Fruit fly (Drosophila melanogaster) whole organism, wandering third instar larva: ENCODE results near the gene hid.

Source experiments
- Abd-B ChIP-seq: fragments of >200 bp; optimal IDR thresholded peaks from 2 replicates; lab custom pipeline; 2017; ENCODE audit warnings: missing biosample characterization, missing genetic modification characterization
- CG32264 ChIP-seq: fragments of 200-800 bp; sonication (Bioruptor generic); optimal IDR thresholded peaks from 2 replicates; lab custom pipeline; 2016; ENCODE audit warnings: missing biosample characterization, missing genetic modification characterization
- CG9705 ChIP-seq: fragments of 200-800 bp; sonication (Bioruptor generic); optimal IDR thresholded peaks from 2 replicates; lab custom pipeline; 2018; ENCODE audit warnings: missing biosample characterization, mild to moderate bottlenecking, missing genetic modification characterization
- CrebA ChIP-seq: fragments of 200-800 bp; sonication (Bioruptor generic); optimal IDR thresholded peaks from 2 replicates; lab custom pipeline; 2016; ENCODE audit warnings: missing biosample characterization, mild to moderate bottlenecking, missing genetic modification characterization, borderline replicate concordance
- Dfd ChIP-seq: fragments of >200 bp; optimal IDR thresholded peaks from 2 replicates; lab custom pipeline; 2017; ENCODE audit warnings: missing biosample characterization, missing genetic modification characterization
- Dif ChIP-seq: fragments of 200-275, 200-300 bp; sonication (Bioruptor generic); optimal IDR thresholded peaks from 2 replicates; lab custom pipeline; 2018; ENCODE audit warnings: missing biosample characterization, missing genetic modification characterization; ENCODE audit not compliant: partially characterized antibody
- GATAd ChIP-seq: sonication (Bioruptor generic); optimal IDR thresholded peaks from 2 replicates; lab custom pipeline; 2016; ENCODE audit warnings: missing biosample characterization, missing genetic modification characterization
- HLH106 ChIP-seq: fragments of 200-800 bp; optimal IDR thresholded peaks from 3 replicates; lab custom pipeline; 2019; ENCODE audit warnings: missing biosample characterization, mild to moderate bottlenecking, missing genetic modification characterization, moderate library complexity
- Hnf4 ChIP-seq: fragments of 200-800 bp; sonication (Bioruptor generic); optimal IDR thresholded peaks from 2 replicates; lab custom pipeline; 2016; ENCODE audit warnings: missing biosample characterization, mild to moderate bottlenecking, missing genetic modification characterization
- Hr78 ChIP-seq: fragments of >200 bp; optimal IDR thresholded peaks from 2 replicates; lab custom pipeline; 2017; ENCODE audit warnings: missing biosample characterization, missing genetic modification characterization
- Hr83 ChIP-seq: fragments of 200-300 bp; sonication (Bioruptor generic); optimal IDR thresholded peaks from 2 replicates; lab custom pipeline; 2016; ENCODE audit warnings: missing biosample characterization, mild to moderate bottlenecking, missing genetic modification characterization, moderate library complexity; ENCODE audit not compliant: poor library complexity, severe bottlenecking
- Jra ChIP-seq: sonication (Bioruptor generic); optimal IDR thresholded peaks from 2 replicates; lab custom pipeline; 2016; ENCODE audit warnings: missing biosample characterization, missing genetic modification characterization
- Mio ChIP-seq: sonication (Bioruptor generic); optimal IDR thresholded peaks from 2 replicates; lab custom pipeline; 2016; ENCODE audit warnings: missing biosample characterization, missing genetic modification characterization
- Myc ChIP-seq: fragments of >200 bp; optimal IDR thresholded peaks from 2 replicates; lab custom pipeline; 2017
- N ChIP-seq: fragments of >200 bp; optimal IDR thresholded peaks from 2 replicates; lab custom pipeline; 2018; ENCODE audit warnings: missing biosample characterization, missing external identifiers, missing genetic modification characterization
- OdsH ChIP-seq: fragments of 200-800 bp; sonication (Bioruptor generic); optimal IDR thresholded peaks from 2 replicates; lab custom pipeline; 2016; ENCODE audit warnings: missing biosample characterization, mild to moderate bottlenecking, missing genetic modification characterization
- Rel ChIP-seq, 2 experiments: fragments of 200-800 bp; sonication (Bioruptor generic) in 1 of 2; optimal IDR thresholded peaks; 2 replicates in 1 of 2; 3 replicates in 1 of 2; lab custom pipeline; 2016 to 2019; ENCODE audit warnings: mild to moderate bottlenecking in 2 of 2, missing biosample characterization in 2 of 2, missing genetic modification characterization in 2 of 2, moderate library complexity in 1 of 2
- Sp1 ChIP-seq: fragments of 200-800 bp; sonication (Bioruptor generic); optimal IDR thresholded peaks from 3 replicates; lab custom pipeline; 2019; ENCODE audit warnings: missing biosample characterization, mild to moderate bottlenecking, missing genetic modification characterization, moderate library complexity
- Vsx2 ChIP-seq: fragments of 200-300, 225-300 bp; sonication (Bioruptor generic); optimal IDR thresholded peaks from 2 replicates; lab custom pipeline; 2018; ENCODE audit warnings: missing biosample characterization, missing genetic modification characterization; ENCODE audit not compliant: partially characterized antibody
- br ChIP-seq: fragments of 200-800 bp; sonication (Bioruptor generic); optimal IDR thresholded peaks from 2 replicates; lab custom pipeline; 2016; ENCODE audit warnings: missing biosample characterization, missing genetic modification characterization
- brk ChIP-seq: fragments of 200-800 bp; sonication (Bioruptor generic); optimal IDR thresholded peaks from 2 replicates; lab custom pipeline; 2016; ENCODE audit warnings: missing biosample characterization, mild to moderate bottlenecking, missing genetic modification characterization
- dl ChIP-seq, 2 experiments: fragments of 175-275, 200-275 bp in 1 of 2; fragments of 200-275 bp in 1 of 2; sonication (Bioruptor generic); optimal IDR thresholded peaks; lab custom pipeline; 2018; ENCODE audit warnings: mild to moderate bottlenecking in 2 of 2, missing biosample characterization in 2 of 2, missing genetic modification characterization in 2 of 2, moderate library complexity in 2 of 2; ENCODE audit not compliant: partially characterized antibody in 2 of 2, insufficient read depth in 1 of 2
- dmrt93B ChIP-seq: fragments of 200-800 bp; sonication (Bioruptor generic); optimal IDR thresholded peaks from 2 replicates; lab custom pipeline; 2018; ENCODE audit warnings: missing biosample characterization, mild to moderate bottlenecking, missing genetic modification characterization
- dsf ChIP-seq: sonication (Bioruptor generic); optimal IDR thresholded peaks from 2 replicates; lab custom pipeline; 2016; ENCODE audit warnings: missing biosample characterization, missing genetic modification characterization, borderline replicate concordance
- ey ChIP-seq: fragments of 200-800 bp; sonication (Bioruptor generic); optimal IDR thresholded peaks from 2 replicates; lab custom pipeline; 2016; ENCODE audit warnings: missing biosample characterization, missing genetic modification characterization
- foxo ChIP-seq, 2 experiments: fragments of 200-800 bp; sonication (Bioruptor generic); optimal IDR thresholded peaks; 2 replicates in 1 of 2; 3 replicates in 1 of 2; lab custom pipeline; 2016 to 2017; ENCODE audit warnings: missing biosample characterization in 2 of 2, missing genetic modification characterization in 2 of 2
- fru ChIP-seq: fragments of 200-800 bp; sonication (Bioruptor generic); optimal IDR thresholded peaks from 3 replicates; lab custom pipeline; 2016; ENCODE audit warnings: missing biosample characterization, mild to moderate bottlenecking, missing genetic modification characterization
- h ChIP-seq: fragments of 200-800 bp; sonication (Bioruptor generic); optimal IDR thresholded peaks from 3 replicates; lab custom pipeline; 2016; ENCODE audit warnings: missing biosample characterization, mild to moderate bottlenecking, missing genetic modification characterization
- jim ChIP-seq: fragments of 175-275, 200-325 bp; sonication (Bioruptor generic); optimal IDR thresholded peaks from 2 replicates; lab custom pipeline; 2016; ENCODE audit warnings: missing biosample characterization, mild to moderate bottlenecking, missing genetic modification characterization
- lola ChIP-seq: fragments of >200 bp; optimal IDR thresholded peaks from 2 replicates; lab custom pipeline; 2017; ENCODE audit warnings: missing biosample characterization, missing genetic modification characterization
- pan ChIP-seq: fragments of >200 bp; optimal IDR thresholded peaks from 2 replicates; lab custom pipeline; 2017
- psq ChIP-seq: fragments of 200-800 bp; sonication (Bioruptor generic); optimal IDR thresholded peaks from 3 replicates; lab custom pipeline; 2017; ENCODE audit warnings: missing biosample characterization, mild to moderate bottlenecking, missing genetic modification characterization, moderate library complexity
- rgr ChIP-seq: fragments of 200-800 bp; sonication (Bioruptor generic); optimal IDR thresholded peaks from 3 replicates; lab custom pipeline; 2016; ENCODE audit warnings: missing biosample characterization, mild to moderate bottlenecking, missing genetic modification characterization
- sage ChIP-seq: fragments of 200-800 bp; sonication (Bioruptor generic); optimal IDR thresholded peaks from 2 replicates; lab custom pipeline; 2016; ENCODE audit warnings: missing biosample characterization, mild to moderate bottlenecking, missing genetic modification characterization
- sv ChIP-seq: fragments of 200-800 bp; sonication (Bioruptor generic); optimal IDR thresholded peaks from 3 replicates; lab custom pipeline; 2016; ENCODE audit warnings: missing biosample characterization, missing genetic modification characterization
- tai ChIP-seq: sonication (Bioruptor generic); optimal IDR thresholded peaks from 2 replicates; lab custom pipeline; 2016; ENCODE audit warnings: missing biosample characterization, missing genetic modification characterization
- usp ChIP-seq: fragments of >200 bp; optimal IDR thresholded peaks from 2 replicates; lab custom pipeline; 2017; ENCODE audit warnings: missing biosample characterization, missing genetic modification characterization
- woc ChIP-seq: sonication (Bioruptor generic); optimal IDR thresholded peaks from 2 replicates; lab custom pipeline; 2016; ENCODE audit warnings: missing biosample characterization, mild to moderate bottlenecking, missing genetic modification characterization

The hid gene

DNA sequence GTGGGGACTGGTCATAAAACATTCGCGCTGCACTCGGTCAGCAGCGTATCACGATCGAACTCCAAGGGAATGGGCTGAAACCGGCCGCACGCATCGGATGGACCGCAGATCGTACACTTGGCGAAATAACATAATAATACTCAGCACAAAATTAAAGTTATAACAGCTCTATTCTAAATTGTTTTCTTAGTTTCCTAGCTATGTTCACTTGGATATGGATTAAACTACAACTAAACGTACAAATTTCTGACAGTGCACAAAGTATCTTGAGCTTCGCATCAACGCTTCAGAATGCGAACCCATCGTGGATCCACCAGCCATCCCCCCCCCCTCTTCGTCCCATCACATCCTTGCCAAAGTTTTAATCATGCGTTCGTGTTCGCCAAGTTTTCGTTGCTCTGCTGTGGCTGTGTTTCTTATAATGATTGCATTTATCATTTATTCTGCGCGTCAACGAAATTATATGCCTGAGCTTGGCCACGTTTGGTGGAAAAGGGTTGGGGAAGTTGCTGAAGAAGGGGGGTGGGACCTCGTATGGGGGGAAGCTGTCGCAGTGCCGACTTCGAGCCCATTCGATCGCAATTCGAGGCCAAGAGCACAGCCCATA, 9.7 kb upstream of the hid start:
- TF ChIP-seq Hr78 (no peak), HLH106 (tag; lab: Kevin White, UChicago) (peak; percentile 97), br (peak; percentile 96), OdsH (GFP tag; lab: Kevin White, UChicago) (peak; percentile 98), dmrt93B (peak; percentile 80), fru (GFP tag; lab: Kevin White, UChicago) (peak; percentile 98), usp (GFP tag; lab: Kevin White, UChicago) (no peak), N (GFP tag; lab: Kevin White, UChicago) (no peak), psq (peak; percentile 97), Mio (GFP tag; lab: Kevin White, UChicago) (peak; percentile 71), Sp1 (GFP tag; lab: Kevin White, UChicago) (peak; percentile 96), CG9705 (GFP tag; lab: Kevin White, UChicago) (peak; percentile 77), Vsx2 (no peak), woc (peak; percentile 92), Myc (lab: Kevin White, UChicago) (no peak), foxo (GFP tag; optimal IDR thresholded peaks at IDR 0.05; lab: Kevin White, UChicago) (peak; percentile 69 to 97), rgr (GFP tag; lab: Kevin White, UChicago) (peak; percentile 97), dl (GFP tag; optimal IDR thresholded peaks at IDR 0.05; lab: Kevin White, UChicago; ENCODE audit: insufficient read depth in 1 of 2, partially characterized antibody in 2 of 2) (no peak), sage (GFP tag; lab: Kevin White, UChicago) (peak; percentile 92), sv (GFP tag; lab: Kevin White, UChicago) (no peak), h (GFP tag; lab: Kevin White, UChicago) (peak; percentile 99), ey (peak; percentile 98), jim (GFP tag; lab: Kevin White, UChicago) (no peak), brk (peak; percentile 94), Abd-B (GFP tag; lab: Kevin White, UChicago) (no peak), CrebA (GFP tag; lab: Kevin White, UChicago) (peak; percentile 80), tai (GFP tag; lab: Kevin White, UChicago) (peak; percentile 96), dsf (GFP tag; lab: Kevin White, UChicago) (peak; percentile 84), Rel (GFP tag; optimal IDR thresholded peaks at IDR 0.05; lab: Kevin White, UChicago) (peak; percentile 84), Rel (tag; optimal IDR thresholded peaks at IDR 0.05; lab: Kevin White, UChicago) (peak; percentile 80), GATAd (GFP tag; lab: Kevin White, UChicago) (no peak), CG32264 (peak; percentile 75), Jra (GFP tag; lab: Kevin White, UChicago) (peak; percentile 93), Hr83 (GFP tag; lab: Kevin White, UChicago) (no peak), pan (no peak), lola (GFP tag; lab: Kevin White, UChicago) (no peak), Hnf4 (GFP tag; lab: Kevin White, UChicago) (peak; percentile 97), Dfd (peak; percentile 2), Dif (GFP tag; lab: Kevin White, UChicago) (no peak)

DNA sequence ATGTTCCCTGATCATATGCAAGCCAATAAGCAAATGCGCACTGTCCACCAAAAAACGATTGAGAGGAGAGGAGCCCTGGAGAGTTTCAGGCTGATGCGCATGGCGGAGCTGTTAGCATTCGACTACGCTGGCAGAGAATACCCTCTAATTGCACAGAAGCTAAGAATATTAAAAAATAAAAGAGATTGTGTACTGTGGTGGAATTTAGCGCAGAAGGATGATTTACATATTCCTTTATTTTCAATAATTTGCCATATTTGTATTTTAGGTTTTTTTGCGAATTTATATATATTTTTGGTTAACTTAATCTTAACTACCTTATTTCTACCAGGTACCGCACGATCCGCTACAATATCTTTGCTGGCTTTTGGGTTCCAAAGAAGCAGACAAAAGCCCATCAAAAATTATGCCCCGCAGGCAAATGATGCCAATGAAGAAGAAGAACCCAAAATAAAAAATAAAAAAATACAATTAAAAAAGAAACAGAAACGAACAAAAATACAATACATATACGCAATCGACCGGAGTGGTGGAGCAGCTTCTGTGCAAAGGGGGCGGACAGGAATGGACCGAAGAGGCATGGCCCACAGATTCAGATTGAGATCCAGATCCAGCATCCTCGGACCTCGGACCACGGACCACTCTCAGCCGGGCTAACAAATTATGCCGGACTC, 9.0 kb upstream of the hid start:
- peak; percentile 74 for TF ChIP-seq Hnf4 (GFP tag; lab: Kevin White, UChicago)
- peak; percentile 91 for TF ChIP-seq dmrt93B
- peak; percentile 94 for TF ChIP-seq rgr (GFP tag; lab: Kevin White, UChicago)
- TF ChIP-seq Hr83 (GFP tag; lab: Kevin White, UChicago) = no peak
- peak; percentile 57 for TF ChIP-seq Dif (GFP tag; lab: Kevin White, UChicago)
- TF ChIP-seq tai (GFP tag; lab: Kevin White, UChicago) = peak; percentile 67
- TF ChIP-seq Vsx2 = peak; percentile 52
- no peak for TF ChIP-seq sv (GFP tag; lab: Kevin White, UChicago)
- peak; percentile 82 for TF ChIP-seq sage (GFP tag; lab: Kevin White, UChicago)
- TF ChIP-seq Jra (GFP tag; lab: Kevin White, UChicago) = peak; percentile 10
- peak; percentile 75 for TF ChIP-seq dsf (GFP tag; lab: Kevin White, UChicago)
- no peak for TF ChIP-seq Mio (GFP tag; lab: Kevin White, UChicago)
- TF ChIP-seq Sp1 (GFP tag; lab: Kevin White, UChicago) = peak; percentile 90
- TF ChIP-seq dl (GFP tag; optimal IDR thresholded peaks at IDR 0.05; lab: Kevin White, UChicago; ENCODE audit: insufficient read depth in 1 of 2, partially characterized antibody in 2 of 2) = no peak
- peak; percentile 13 for TF ChIP-seq pan
- peak in 1 of 2 experiments; percentile 92 for TF ChIP-seq foxo (GFP tag; optimal IDR thresholded peaks at IDR 0.05; lab: Kevin White, UChicago)
- no peak for TF ChIP-seq Hr78
- peak; percentile 56 for TF ChIP-seq brk
- TF ChIP-seq ey = peak; percentile 94
- TF ChIP-seq jim (GFP tag; lab: Kevin White, UChicago) = peak; percentile 15
- peak; percentile 48 for TF ChIP-seq GATAd (GFP tag; lab: Kevin White, UChicago)
- TF ChIP-seq CrebA (GFP tag; lab: Kevin White, UChicago) = no peak
- peak; percentile 93 for TF ChIP-seq fru (GFP tag; lab: Kevin White, UChicago)
- peak; percentile 80 for TF ChIP-seq CG9705 (GFP tag; lab: Kevin White, UChicago)
- TF ChIP-seq Abd-B (GFP tag; lab: Kevin White, UChicago) = no peak
- peak; percentile 50 for TF ChIP-seq Rel (GFP tag; optimal IDR thresholded peaks at IDR 0.05; lab: Kevin White, UChicago)
- peak; percentile 48 for TF ChIP-seq Rel (tag; optimal IDR thresholded peaks at IDR 0.05; lab: Kevin White, UChicago)
- no peak for TF ChIP-seq usp (GFP tag; lab: Kevin White, UChicago)
- TF ChIP-seq N (GFP tag; lab: Kevin White, UChicago) = no peak
- TF ChIP-seq OdsH (GFP tag; lab: Kevin White, UChicago) = peak; percentile 94
- TF ChIP-seq HLH106 (tag; lab: Kevin White, UChicago) = peak; percentile 93
- TF ChIP-seq Dfd = peak; percentile 45
- peak; percentile 83 for TF ChIP-seq psq
- TF ChIP-seq lola (GFP tag; lab: Kevin White, UChicago) = no peak
- peak; percentile 17 for TF ChIP-seq Myc (lab: Kevin White, UChicago)
- peak; percentile 69 for TF ChIP-seq CG32264
- TF ChIP-seq woc = peak; percentile 82
- TF ChIP-seq h (GFP tag; lab: Kevin White, UChicago) = peak; percentile 95
- TF ChIP-seq br = peak; percentile 88
- TF ChIP-seq, all 38 proteins: peak for 28
